Fruit fly (Drosophila melanogaster): ENCODE measurements around the gene SCAR.

DNA sequence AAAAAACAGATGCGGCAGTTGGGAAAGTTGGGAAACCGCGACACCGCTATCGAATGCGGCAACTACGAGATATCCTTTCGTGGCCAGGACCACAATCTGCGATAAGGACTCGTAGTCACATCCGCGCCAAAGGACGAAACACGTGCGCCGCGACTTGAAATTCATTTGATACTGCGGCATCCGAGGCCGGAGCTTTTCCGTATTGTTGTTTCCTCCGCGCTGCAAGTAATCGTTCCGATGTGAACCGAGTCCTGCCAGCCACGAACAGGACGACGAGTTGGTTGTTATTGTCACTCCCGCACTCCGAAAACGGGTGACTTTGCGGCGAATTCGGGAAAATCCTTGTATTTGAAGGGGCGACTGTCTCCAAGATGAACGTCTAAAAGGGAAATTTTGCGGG lies 12.6 kb upstream of the SCAR start, which contains the start of gene dpr2:
- TF ChIP-seq CTCF (optimal IDR thresholded peaks at IDR 0.05) (no peak), CG8478 (optimal IDR thresholded peaks at IDR 0.05) (no peak)
